Fruit fly (Drosophila melanogaster) whole organism, embryonic: ENCODE results near the gene TMEM216.

Source experiments
- BEAF-32 ChIP-seq: fragments of 200-800 bp; sonication (Bioruptor generic); optimal IDR thresholded peaks from 3 replicates; lab custom pipeline; 2017; ENCODE audit warnings: missing biosample characterization, missing genetic modification characterization, mild to moderate bottlenecking, moderate library complexity, missing genetic modification reagents
- CG1024 ChIP-seq: fragments of 200-800 bp; sonication (Bioruptor generic); IDR thresholded peaks from 2 replicates; pipeline ENCODE4 v1.3.6; 2022; ENCODE audit warnings: missing biosample characterization, missing genetic modification characterization
- CG10431 ChIP-seq: fragments of 200-800 bp; sonication (Bioruptor generic); optimal IDR thresholded peaks from 3 replicates; lab custom pipeline; 2018; ENCODE audit warnings: missing biosample characterization, mild to moderate bottlenecking, missing genetic modification characterization
- CG10565 ChIP-seq: fragments of 200-800 bp; sonication (Bioruptor generic); optimal IDR thresholded peaks from 3 replicates; lab custom pipeline; 2016; ENCODE audit warnings: missing biosample characterization, mild to moderate bottlenecking, missing genetic modification characterization
- CG11560 ChIP-seq: fragments of 200-800 bp; sonication (Bioruptor generic); IDR thresholded peaks from 3 replicates; pipeline ENCODE4 v1.3.6; 2022; ENCODE audit warnings: missing biosample characterization, missing genetic modification characterization
- CG11723 ChIP-seq: fragments of 200-800 bp; sonication (Bioruptor generic); optimal IDR thresholded peaks from 2 replicates; lab custom pipeline; 2017; ENCODE audit warnings: missing biosample characterization, mild to moderate bottlenecking, missing genetic modification characterization
- CG1233 ChIP-seq: fragments of 200-800 bp; sonication (Bioruptor generic); optimal IDR thresholded peaks from 4 replicates; lab custom pipeline; 2018; ENCODE audit warnings: missing biosample characterization, mild to moderate bottlenecking, missing genetic modification characterization
- CG12391 ChIP-seq: fragments of 200-800 bp; sonication (Bioruptor generic); optimal IDR thresholded peaks from 3 replicates; lab custom pipeline; 2018; ENCODE audit warnings: missing biosample characterization, mild to moderate bottlenecking, missing genetic modification characterization, moderate library complexity
- CG12659 ChIP-seq: fragments of 200-800 bp; sonication (Bioruptor generic); optimal IDR thresholded peaks from 3 replicates; lab custom pipeline; 2017; ENCODE audit warnings: mild to moderate bottlenecking, missing biosample characterization, missing genetic modification reagents, missing genetic modification characterization
- CG15011 ChIP-seq: fragments of 200-800 bp; sonication (Bioruptor generic); optimal IDR thresholded peaks from 3 replicates; lab custom pipeline; 2018; ENCODE audit warnings: missing biosample characterization, mild to moderate bottlenecking, missing genetic modification characterization
- CG17359 ChIP-seq: fragments of 200-800 bp; sonication (Bioruptor generic); optimal IDR thresholded peaks from 3 replicates; lab custom pipeline; 2018; ENCODE audit warnings: missing biosample characterization, mild to moderate bottlenecking, missing genetic modification characterization, moderate library complexity
- CG18619 ChIP-seq: fragments of 200-800 bp; sonication (Bioruptor generic); optimal IDR thresholded peaks from 3 replicates; lab custom pipeline; 2017; ENCODE audit warnings: missing biosample characterization, mild to moderate bottlenecking, missing genetic modification characterization
- CG2129 ChIP-seq: fragments of 200-800 bp; sonication (Bioruptor generic); IDR thresholded peaks from 2 replicates; pipeline ENCODE4 v1.3.6; 2022; ENCODE audit warnings: missing biosample characterization, missing genetic modification characterization; ENCODE audit not compliant: partially characterized antibody
- CG2889 ChIP-seq: fragments of 200-800 bp; sonication (Bioruptor generic); IDR thresholded peaks from 3 replicates; pipeline ENCODE4 v1.3.6; 2022; ENCODE audit warnings: missing biosample characterization, missing genetic modification characterization
- CG30431 ChIP-seq: fragments of 200-800 bp; sonication (Bioruptor generic); optimal IDR thresholded peaks from 2 replicates; lab custom pipeline; 2017; ENCODE audit warnings: missing biosample characterization, missing genetic modification characterization
- CG31388 ChIP-seq: fragments of 200-800 bp; sonication (Bioruptor generic); optimal IDR thresholded peaks from 2 replicates; lab custom pipeline; 2016; ENCODE audit warnings: missing biosample characterization, missing genetic modification characterization
- CG31441 ChIP-seq: fragments of 200-800 bp; sonication (Bioruptor generic); IDR thresholded peaks from 2 replicates; pipeline ENCODE4 v1.3.6; 2022; ENCODE audit warnings: missing biosample characterization, missing genetic modification characterization
- CG34376 ChIP-seq: fragments of 200-800 bp; sonication (Bioruptor generic); optimal IDR thresholded peaks from 2 replicates; lab custom pipeline; 2018; ENCODE audit warnings: missing biosample characterization, mild to moderate bottlenecking, missing genetic modification characterization
- CG3847 ChIP-seq: fragments of 200-800 bp; sonication (Bioruptor generic); IDR thresholded peaks from 2 replicates; pipeline ENCODE4 v1.3.6; 2022; ENCODE audit warnings: missing biosample characterization, missing genetic modification characterization
- CG4282 ChIP-seq: fragments of 200-800 bp; sonication (Bioruptor generic); optimal IDR thresholded peaks from 2 replicates; lab custom pipeline; 2016; ENCODE audit warnings: missing biosample characterization, missing genetic modification characterization
- CG4820 ChIP-seq: fragments of 200-800 bp; sonication (Bioruptor generic); optimal IDR thresholded peaks from 3 replicates; lab custom pipeline; 2016; ENCODE audit warnings: missing biosample characterization, missing genetic modification characterization
- CG5180 ChIP-seq: fragments of 200-800 bp; sonication (Bioruptor generic); optimal IDR thresholded peaks from 3 replicates; lab custom pipeline; 2017; ENCODE audit warnings: missing biosample characterization, missing genetic modification characterization, mild to moderate bottlenecking, moderate library complexity, missing genetic modification reagents
- CG7556 ChIP-seq: fragments of 200-800 bp; sonication (Bioruptor generic); optimal IDR thresholded peaks from 2 replicates; lab custom pipeline; 2017; ENCODE audit warnings: missing biosample characterization, mild to moderate bottlenecking, missing genetic modification characterization
- CG7839 ChIP-seq: fragments of 200-800 bp; sonication (Bioruptor generic); optimal IDR thresholded peaks from 3 replicates; lab custom pipeline; 2018; ENCODE audit warnings: missing biosample characterization, mild to moderate bottlenecking, missing genetic modification characterization, moderate library complexity
- CG9215 ChIP-seq: fragments of 200-800 bp; sonication (Bioruptor generic); IDR thresholded peaks from 2 replicates; pipeline ENCODE4 v1.3.6; 2022; ENCODE audit warnings: missing biosample characterization, missing genetic modification characterization
- Chrac-16 ChIP-seq: fragments of 200-800 bp; sonication (Bioruptor generic); optimal IDR thresholded peaks from 3 replicates; lab custom pipeline; 2016; ENCODE audit warnings: missing biosample characterization, missing genetic modification characterization
- CoRest ChIP-seq: fragments of 200-800 bp; sonication (Bioruptor generic); optimal IDR thresholded peaks from 3 replicates; lab custom pipeline; 2018; ENCODE audit warnings: missing biosample characterization, mild to moderate bottlenecking, missing genetic modification characterization, moderate library complexity
- Elba2 ChIP-seq: fragments of 200-800 bp; sonication (Bioruptor generic); optimal IDR thresholded peaks from 3 replicates; lab custom pipeline; 2016; ENCODE audit warnings: missing biosample characterization, missing genetic modification characterization
- Fer2 ChIP-seq: fragments of 200-800 bp; sonication (Bioruptor generic); optimal IDR thresholded peaks from 2 replicates; lab custom pipeline; 2018; ENCODE audit warnings: missing biosample characterization, mild to moderate bottlenecking, missing genetic modification characterization, moderate library complexity
- Fer3 ChIP-seq: fragments of 200-800 bp; sonication (Bioruptor generic); optimal IDR thresholded peaks from 2 replicates; lab custom pipeline; 2018; ENCODE audit warnings: missing biosample characterization, mild to moderate bottlenecking, missing genetic modification characterization, moderate library complexity
- Med ChIP-seq: fragments of 200-800 bp; sonication (Bioruptor generic); peaks from one replicate; lab custom pipeline; 2016; ENCODE audit warnings: missing biosample characterization, missing genetic modification characterization, mild to moderate bottlenecking, inconsistent platforms, moderate library complexity
- Nf-YC ChIP-seq: fragments of 200-800 bp; optimal IDR thresholded peaks from 3 replicates; lab custom pipeline; 2019; ENCODE audit warnings: missing biosample characterization, mild to moderate bottlenecking, missing genetic modification characterization, moderate library complexity
- Optix ChIP-seq: fragments of 200-800 bp; sonication (Bioruptor generic); IDR thresholded peaks from 3 replicates; pipeline ENCODE4 v1.3.6; 2022; ENCODE audit warnings: missing biosample characterization, missing genetic modification characterization
- ash1 ChIP-seq: fragments of 200-800 bp; sonication (Bioruptor generic); optimal IDR thresholded peaks from 2 replicates; lab custom pipeline; 2018; ENCODE audit warnings: missing biosample characterization, mild to moderate bottlenecking, missing genetic modification characterization
- chif ChIP-seq, 2 experiments: fragments of 200-800 bp; sonication (Bioruptor generic); optimal IDR thresholded peaks; 3 replicates each; lab custom pipeline; 2016; ENCODE audit warnings: missing biosample characterization in 2 of 2, missing genetic modification characterization in 2 of 2
- corto ChIP-seq: fragments of 200-800 bp; sonication (Bioruptor generic); optimal IDR thresholded peaks from 2 replicates; lab custom pipeline; 2016; ENCODE audit warnings: missing biosample characterization, mild to moderate bottlenecking, missing genetic modification characterization, moderate library complexity
- crc ChIP-seq: fragments of 200-800 bp; sonication (Bioruptor generic); optimal IDR thresholded peaks from 2 replicates; lab custom pipeline; 2016; ENCODE audit warnings: missing biosample characterization, missing genetic modification characterization
- emc ChIP-seq: fragments of 200-800 bp; sonication (Bioruptor generic); optimal IDR thresholded peaks from 2 replicates; lab custom pipeline; 2016; ENCODE audit warnings: missing biosample characterization, missing genetic modification characterization
- fd64A ChIP-seq: fragments of 200-800 bp; sonication (Bioruptor generic); optimal IDR thresholded peaks from 3 replicates; lab custom pipeline; 2018; ENCODE audit warnings: missing biosample characterization, mild to moderate bottlenecking, missing genetic modification characterization
- ftz-f1 ChIP-seq: fragments of 200-800 bp; sonication (Bioruptor generic); optimal IDR thresholded peaks from 2 replicates; lab custom pipeline; 2016; ENCODE audit warnings: missing biosample characterization, missing genetic modification characterization
- gcm2 ChIP-seq: fragments of 200-800 bp; sonication (Bioruptor generic); optimal IDR thresholded peaks from 2 replicates; lab custom pipeline; 2016; ENCODE audit warnings: missing biosample characterization, missing genetic modification characterization
- h ChIP-seq: fragments of >200 bp; optimal IDR thresholded peaks from 2 replicates; lab custom pipeline; 2017
- lab ChIP-seq: fragments of 200-800 bp; sonication (Bioruptor generic); optimal IDR thresholded peaks from 3 replicates; lab custom pipeline; 2017; ENCODE audit warnings: missing biosample characterization, missing genetic modification characterization, mild to moderate bottlenecking, moderate library complexity, missing genetic modification reagents
- lov ChIP-seq, 2 experiments: fragments of 200-800 bp in 1 of 2; fragments of >200 bp in 1 of 2; sonication (Bioruptor generic) in 1 of 2; IDR thresholded peaks in 1 of 2; optimal IDR thresholded peaks in 1 of 2; 2 replicates in 1 of 2; 3 replicates in 1 of 2; pipeline versions ENCODE4 v1.3.6 to Lab custom; 2017 to 2022; ENCODE audit warnings: missing biosample characterization in 1 of 2, missing genetic modification characterization in 1 of 2
- mirr ChIP-seq: fragments of 200-800 bp; sonication (Bioruptor generic); optimal IDR thresholded peaks from 3 replicates; lab custom pipeline; 2018; ENCODE audit warnings: missing biosample characterization, mild to moderate bottlenecking, missing genetic modification characterization
- odd ChIP-seq: fragments of 200-800 bp; sonication (Bioruptor generic); optimal IDR thresholded peaks from 2 replicates; lab custom pipeline; 2017; ENCODE audit warnings: missing biosample characterization, mild to moderate bottlenecking, missing genetic modification characterization
- pita ChIP-seq: fragments of 200-800 bp; sonication (Bioruptor generic); optimal IDR thresholded peaks from 2 replicates; lab custom pipeline; 2017; ENCODE audit warnings: missing biosample characterization, mild to moderate bottlenecking, missing genetic modification characterization
- slp2 ChIP-seq: fragments of 200-800 bp; sonication (Bioruptor generic); optimal IDR thresholded peaks from 2 replicates; lab custom pipeline; 2016; ENCODE audit warnings: missing biosample characterization, missing genetic modification characterization
- so ChIP-seq: fragments of 200-800 bp; sonication (Bioruptor generic); IDR thresholded peaks from 3 replicates; pipeline ENCODE4 v1.3.6; 2022; ENCODE audit warnings: missing biosample characterization, missing genetic modification characterization

TMEM216 gene

dm6 chr3R:8669029-8669707, 46.9 kb upstream of the TMEM216 start (continued):
- no peak for TF ChIP-seq pita (GFP tag; lab: Kevin White, UChicago)
- peak; percentile 96 for TF ChIP-seq slp2 (GFP tag; lab: Kevin White, UChicago)
- TF ChIP-seq CG7556 = peak; percentile 98
- peak; percentile 94 for TF ChIP-seq mirr (GFP tag; lab: Kevin White, UChicago)
- TF ChIP-seq CG10565 (GFP tag; lab: Kevin White, UChicago) = peak; percentile 92
- TF ChIP-seq CG3847 (GFP tag; lab: Robert Waterston, UW) = peak; percentile 95
- TF ChIP-seq lov (optimal IDR thresholded peaks at IDR 0.05; lab: Kevin White, UChicago) = no peak
- TF ChIP-seq lov (GFP tag; IDR thresholded peaks at IDR 0.05; lab: Robert Waterston, UW) = peak; percentile 94
- TF ChIP-seq CG11560 (tag; lab: Robert Waterston, UW) = peak; percentile 84
- TF ChIP-seq CG2889 (GFP tag; lab: Robert Waterston, UW) = peak; percentile 88
- peak; percentile 90 for TF ChIP-seq CG5180 (GFP tag; lab: Kevin White, UChicago)
- peak; percentile 94 for TF ChIP-seq CG10431 (GFP tag; lab: Kevin White, UChicago)
- TF ChIP-seq ash1 (GFP tag; lab: Kevin White, UChicago) = peak; percentile 95
- peak; percentile 99 for TF ChIP-seq lab (GFP tag; lab: Kevin White, UChicago)
- peak; percentile 98 for TF ChIP-seq odd
- TF ChIP-seq Fer2 (tag; lab: Kevin White, UChicago) = peak; percentile 92
- TF ChIP-seq Nf-YC = peak; percentile 90
- TF ChIP-seq CG2129 (GFP tag; lab: Robert Waterston, UW) = 0 out of 2 replicates have a peak, but pooled peaks have one; percentile 48
- TF ChIP-seq CG31441 = peak; percentile 98
- peak; percentile 96 for TF ChIP-seq CG30431 (GFP tag; lab: Kevin White, UChicago)
- peak; percentile 98 for TF ChIP-seq fd64A (GFP tag; lab: Kevin White, UChicago)
- peak; percentile 88 for TF ChIP-seq ftz-f1 (GFP tag; lab: Kevin White, UChicago)
- peak; percentile 89 for TF ChIP-seq CG9215 (GFP tag; lab: Robert Waterston, UW)
- peak; percentile 93 for TF ChIP-seq CG1024
- TF ChIP-seq BEAF-32 (GFP tag; lab: Kevin White, UChicago) = peak; percentile 72
- TF ChIP-seq CG17359 = peak; percentile 98
- peak; percentile 97 for TF ChIP-seq CG18619 (GFP tag; lab: Kevin White, UChicago)
- TF ChIP-seq CG4282 (GFP tag; lab: Kevin White, UChicago) = peak; percentile 88
- peak; percentile 95 to 98 for TF ChIP-seq chif (GFP tag; optimal IDR thresholded peaks at IDR 0.05; lab: Kevin White, UChicago)
- TF ChIP-seq Med (GFP tag; lab: Kevin White, UChicago) = peak; percentile 100
- peak; percentile 97 for TF ChIP-seq so (GFP tag; lab: Robert Waterston, UW)
- TF ChIP-seq CG31388 (GFP tag; lab: Kevin White, UChicago) = peak; percentile 94
- TF ChIP-seq CG12391 (tag; lab: Kevin White, UChicago) = peak; percentile 99
- TF ChIP-seq h (lab: Kevin White, UChicago) = no peak
- peak; percentile 98 for TF ChIP-seq corto
- peak; percentile 97 for TF ChIP-seq Chrac-16 (GFP tag; lab: Kevin White, UChicago)
- TF ChIP-seq CG12659 (GFP tag; lab: Kevin White, UChicago) = peak; percentile 99
- TF ChIP-seq Optix (GFP tag; lab: Robert Waterston, UW) = peak; percentile 95
- peak; percentile 97 for TF ChIP-seq CoRest (tag; lab: Kevin White, UChicago)
- TF ChIP-seq CG34376 (GFP tag; lab: Kevin White, UChicago) = peak; percentile 99
- TF ChIP-seq gcm2 (GFP tag; lab: Kevin White, UChicago) = peak; percentile 94
- peak; percentile 97 for TF ChIP-seq CG1233 (GFP tag; lab: Kevin White, UChicago)
- peak; percentile 96 for TF ChIP-seq crc (GFP tag; lab: Kevin White, UChicago)
- TF ChIP-seq Fer3 (tag; lab: Kevin White, UChicago) = peak; percentile 97
- peak; percentile 95 for TF ChIP-seq CG11723
- peak; percentile 98 for TF ChIP-seq CG15011 (GFP tag; lab: Kevin White, UChicago)
- TF ChIP-seq CG7839 (tag; lab: Kevin White, UChicago) = peak; percentile 98
- peak; percentile 97 for TF ChIP-seq CG4820 (GFP tag; lab: Kevin White, UChicago)
- peak; percentile 65 for TF ChIP-seq Elba2 (GFP tag; lab: Kevin White, UChicago)
- peak; percentile 92 for TF ChIP-seq emc (GFP tag; lab: Kevin White, UChicago)
